1 fruit fly cellular context compared by ENCODE assay signal in the genomic region with DNA sequence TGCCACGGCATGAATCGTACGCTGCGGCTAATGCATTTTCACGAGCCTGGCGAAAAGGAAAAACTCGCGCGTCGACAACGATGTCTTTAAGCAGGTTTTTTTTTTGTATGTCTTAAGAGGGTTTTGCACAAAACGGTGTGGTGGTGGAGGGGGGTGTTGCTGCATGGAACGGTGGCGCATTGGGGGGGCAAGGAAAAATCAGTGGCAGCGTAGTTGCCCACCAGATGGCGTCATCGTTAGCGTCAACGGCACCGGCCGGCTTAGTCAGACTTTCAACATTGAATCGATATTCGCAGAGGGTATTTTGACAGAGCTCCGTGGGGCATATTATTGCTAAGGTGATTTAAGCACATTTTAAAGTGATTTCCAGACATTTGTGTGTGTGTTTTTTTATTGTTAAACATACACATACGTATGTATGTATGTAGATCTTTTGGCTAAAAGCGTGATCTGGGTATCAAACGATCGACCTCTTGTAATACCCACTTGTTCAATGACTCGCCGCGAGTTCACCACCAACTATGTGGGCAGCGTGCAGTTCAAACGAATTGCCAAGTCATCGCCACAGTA.
A peak's percentile ranks its signal among the peaks of the same experiment; 100 is the strongest.
TF ChIP-seq lines count a peak whose summit lies in the region.

No protein-coding gene starts in this region.

TF ChIP-seq in whole organism, prepupa, 60 proteins besides CTCF, POLR2A, EP300 and RAD21 (continued from another document):
- TF ChIP-seq pdm3 (GFP tag; optimal IDR thresholded peaks at IDR 0.05; lab: Kevin White, UChicago) (peak; percentile 57), spab (GFP tag; optimal IDR thresholded peaks at IDR 0.05; lab: Kevin White, UChicago) (no peak), fd85E (GFP tag; optimal IDR thresholded peaks at IDR 0.05; lab: Kevin White, UChicago) (no peak), Ets21C (GFP tag; optimal IDR thresholded peaks at IDR 0.05; lab: Kevin White, UChicago) (no peak), CG1621 (tag; optimal IDR thresholded peaks at IDR 0.05; lab: Kevin White, UChicago) (no peak), fd59A (GFP tag; optimal IDR thresholded peaks at IDR 0.05; lab: Kevin White, UChicago) (no peak), eg (GFP tag; IDR thresholded peaks at IDR 0.05; lab: Robert Waterston, UW) (peak; percentile 92), Smox (GFP tag; optimal IDR thresholded peaks at IDR 0.05; lab: Kevin White, UChicago) (no peak), CG9139 (GFP tag; optimal IDR thresholded peaks at IDR 0.05; lab: Kevin White, UChicago) (no peak), CG15336 (GFP tag; IDR thresholded peaks at IDR 0.05; lab: Robert Waterston, UW) (peak; percentile 90), cyc (GFP tag; optimal IDR thresholded peaks at IDR 0.05; lab: Kevin White, UChicago) (peak; percentile 24), Met (GFP tag; optimal IDR thresholded peaks at IDR 0.05; lab: Kevin White, UChicago) (no peak), CG8119 (GFP tag; IDR thresholded peaks at IDR 0.05; lab: Robert Waterston, UW) (peak; percentile 90), Hr4 (GFP tag; optimal IDR thresholded peaks at IDR 0.05; lab: Kevin White, UChicago) (peak; percentile 89), salr (GFP tag; optimal IDR thresholded peaks at IDR 0.05; lab: Kevin White, UChicago) (peak in 1 of 2 experiments; percentile 28), CG8319 (GFP tag; optimal IDR thresholded peaks at IDR 0.05; lab: Kevin White, UChicago) (no peak), CG6808 (GFP tag; optimal IDR thresholded peaks at IDR 0.05; lab: Kevin White, UChicago) (no peak), CG32006 (GFP tag; optimal IDR thresholded peaks at IDR 0.05; lab: Kevin White, UChicago) (peak; percentile 85), Eip78C (GFP tag; lab: Kevin White, UChicago) (peak; percentile 78), CG10669 (GFP tag; optimal IDR thresholded peaks at IDR 0.05; lab: Kevin White, UChicago) (peak; percentile 5), CG4318 (GFP tag; optimal IDR thresholded peaks at IDR 0.05; lab: Kevin White, UChicago) (peak; percentile 73), CG6276 (GFP tag; optimal IDR thresholded peaks at IDR 0.05; lab: Kevin White, UChicago) (peak; percentile 74), CG7368 (GFP tag; optimal IDR thresholded peaks at IDR 0.05; lab: Kevin White, UChicago) (peak; percentile 7), achi (GFP tag; optimal IDR thresholded peaks at IDR 0.05; lab: Kevin White, UChicago) (peak; percentile 30), Eip93F (GFP tag; optimal IDR thresholded peaks at IDR 0.05; lab: Kevin White, UChicago) (no peak), esn (GFP tag; optimal IDR thresholded peaks at IDR 0.05; lab: Kevin White, UChicago) (peak; percentile 14), lz (GFP tag; optimal IDR thresholded peaks at IDR 0.05; lab: Kevin White, UChicago) (no peak), topi (GFP tag; optimal IDR thresholded peaks at IDR 0.05; lab: Kevin White, UChicago) (no peak), CG31627 (GFP tag; optimal IDR thresholded peaks at IDR 0.05; lab: Kevin White, UChicago) (no peak), CG16779 (tag; optimal IDR thresholded peaks at IDR 0.05; lab: Kevin White, UChicago) (peak; percentile 7), net (GFP tag; optimal IDR thresholded peaks at IDR 0.05; lab: Kevin White, UChicago) (peak; percentile 51), CG6163 (GFP tag; IDR thresholded peaks at IDR 0.05; lab: Robert Waterston, UW) (peak; percentile 83), CG11294 (GFP tag; IDR thresholded peaks at IDR 0.05; lab: Robert Waterston, UW) (peak; percentile 72), Sox15 (GFP tag; optimal IDR thresholded peaks at IDR 0.05; lab: Kevin White, UChicago) (no peak), CG6854 (GFP tag; optimal IDR thresholded peaks at IDR 0.05; lab: Kevin White, UChicago) (no peak), Hr39 (GFP tag; optimal IDR thresholded peaks at IDR 0.05; lab: Kevin White, UChicago) (peak; percentile 22), CG8632 (GFP tag; optimal IDR thresholded peaks at IDR 0.05; lab: Kevin White, UChicago) (no peak)
TF ChIP-seq in whole organism, prepupa: peak in this region for 31.
